Worm (Caenorhabditis elegans) whole organism, early embryonic: ENCODE results near the gene K02D10.3.

Source experiments
- flt-1 ChIP-seq: fragments of 200-800 bp; sonication (Bioruptor generic); IDR thresholded peaks from 2 replicates; pipeline ENCODE4 v1.3.6; 2022; ENCODE audit warnings: missing genetic modification characterization, missing compliant biosample characterization
- sea-1 ChIP-seq: fragments of 200-800 bp; sonication (Bioruptor generic); conservative IDR thresholded peaks from 2 replicates; pipeline ENCODE4 v1.3.6; 2022; ENCODE audit warnings: missing genetic modification characterization, missing compliant biosample characterization
- tbx-37 ChIP-seq: fragments of 200-800 bp; sonication (Bioruptor generic); conservative IDR thresholded peaks from 2 replicates; pipeline ENCODE4 v1.3.6; 2022; ENCODE audit warnings: missing genetic modification reagents, missing genetic modification characterization, missing compliant biosample characterization

DNA sequence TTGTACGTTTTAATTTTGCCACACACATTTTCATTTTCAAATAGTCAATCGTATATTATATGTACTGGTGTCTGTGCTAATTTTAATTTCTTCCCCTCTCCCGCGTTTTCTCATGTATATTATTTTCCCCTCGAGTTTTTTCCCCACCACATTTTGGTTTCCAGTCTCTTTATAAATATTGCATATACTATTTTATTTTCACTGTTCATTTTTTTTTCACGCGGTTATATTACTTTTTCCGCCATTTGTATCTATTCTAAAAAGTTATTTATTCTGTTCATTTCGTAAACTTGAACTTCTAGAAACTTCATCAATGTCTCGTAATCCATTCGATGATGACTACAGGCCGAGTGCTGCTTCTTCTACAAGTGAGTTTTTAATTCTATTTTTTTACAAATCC lies 4.2 kb upstream of the K02D10.3 start, which contains the start of gene snap-29:
- TF ChIP-seq sea-1 (GFP tag; lab: Robert Waterston, UW), result no peak
- TF ChIP-seq flt-1, result no peak
- TF ChIP-seq tbx-37 (GFP tag; lab: Robert Waterston, UW), result no peak
